Fruit fly (Drosophila melanogaster) whole organism, wandering third instar larva: ENCODE results near the gene CG31798.

Experiments used
- CG32264 ChIP-seq: fragments of 200-800 bp; sonication (Bioruptor generic); optimal IDR thresholded peaks from 2 replicates; lab custom pipeline; 2016; ENCODE audit warnings: missing biosample characterization, missing genetic modification characterization
- CG9705 ChIP-seq: fragments of 200-800 bp; sonication (Bioruptor generic); optimal IDR thresholded peaks from 2 replicates; lab custom pipeline; 2018; ENCODE audit warnings: missing biosample characterization, mild to moderate bottlenecking, missing genetic modification characterization
- CrebA ChIP-seq: fragments of 200-800 bp; sonication (Bioruptor generic); optimal IDR thresholded peaks from 2 replicates; lab custom pipeline; 2016; ENCODE audit warnings: missing biosample characterization, mild to moderate bottlenecking, missing genetic modification characterization, borderline replicate concordance
- Dfd ChIP-seq: fragments of >200 bp; optimal IDR thresholded peaks from 2 replicates; lab custom pipeline; 2017; ENCODE audit warnings: missing biosample characterization, missing genetic modification characterization
- GATAd ChIP-seq: sonication (Bioruptor generic); optimal IDR thresholded peaks from 2 replicates; lab custom pipeline; 2016; ENCODE audit warnings: missing biosample characterization, missing genetic modification characterization
- HLH106 ChIP-seq: fragments of 200-800 bp; optimal IDR thresholded peaks from 3 replicates; lab custom pipeline; 2019; ENCODE audit warnings: missing biosample characterization, mild to moderate bottlenecking, missing genetic modification characterization, moderate library complexity
- Hnf4 ChIP-seq: fragments of 200-800 bp; sonication (Bioruptor generic); optimal IDR thresholded peaks from 2 replicates; lab custom pipeline; 2016; ENCODE audit warnings: missing biosample characterization, mild to moderate bottlenecking, missing genetic modification characterization
- Hr78 ChIP-seq: fragments of >200 bp; optimal IDR thresholded peaks from 2 replicates; lab custom pipeline; 2017; ENCODE audit warnings: missing biosample characterization, missing genetic modification characterization
- Hr83 ChIP-seq: fragments of 200-300 bp; sonication (Bioruptor generic); optimal IDR thresholded peaks from 2 replicates; lab custom pipeline; 2016; ENCODE audit warnings: missing biosample characterization, mild to moderate bottlenecking, missing genetic modification characterization, moderate library complexity; ENCODE audit not compliant: poor library complexity, severe bottlenecking
- Jra ChIP-seq: sonication (Bioruptor generic); optimal IDR thresholded peaks from 2 replicates; lab custom pipeline; 2016; ENCODE audit warnings: missing biosample characterization, missing genetic modification characterization
- Mio ChIP-seq: sonication (Bioruptor generic); optimal IDR thresholded peaks from 2 replicates; lab custom pipeline; 2016; ENCODE audit warnings: missing biosample characterization, missing genetic modification characterization
- Myc ChIP-seq: fragments of >200 bp; optimal IDR thresholded peaks from 2 replicates; lab custom pipeline; 2017
- N ChIP-seq: fragments of >200 bp; optimal IDR thresholded peaks from 2 replicates; lab custom pipeline; 2018; ENCODE audit warnings: missing biosample characterization, missing external identifiers, missing genetic modification characterization
- OdsH ChIP-seq: fragments of 200-800 bp; sonication (Bioruptor generic); optimal IDR thresholded peaks from 2 replicates; lab custom pipeline; 2016; ENCODE audit warnings: missing biosample characterization, mild to moderate bottlenecking, missing genetic modification characterization
- Rel ChIP-seq, 2 experiments: fragments of 200-800 bp; sonication (Bioruptor generic) in 1 of 2; optimal IDR thresholded peaks; 2 replicates in 1 of 2; 3 replicates in 1 of 2; lab custom pipeline; 2016 to 2019; ENCODE audit warnings: mild to moderate bottlenecking in 2 of 2, missing biosample characterization in 2 of 2, missing genetic modification characterization in 2 of 2, moderate library complexity in 1 of 2
- Sp1 ChIP-seq: fragments of 200-800 bp; sonication (Bioruptor generic); optimal IDR thresholded peaks from 3 replicates; lab custom pipeline; 2019; ENCODE audit warnings: missing biosample characterization, mild to moderate bottlenecking, missing genetic modification characterization, moderate library complexity
- Vsx2 ChIP-seq: fragments of 200-300, 225-300 bp; sonication (Bioruptor generic); optimal IDR thresholded peaks from 2 replicates; lab custom pipeline; 2018; ENCODE audit warnings: missing biosample characterization, missing genetic modification characterization; ENCODE audit not compliant: partially characterized antibody
- br ChIP-seq: fragments of 200-800 bp; sonication (Bioruptor generic); optimal IDR thresholded peaks from 2 replicates; lab custom pipeline; 2016; ENCODE audit warnings: missing biosample characterization, missing genetic modification characterization
- brk ChIP-seq: fragments of 200-800 bp; sonication (Bioruptor generic); optimal IDR thresholded peaks from 2 replicates; lab custom pipeline; 2016; ENCODE audit warnings: missing biosample characterization, mild to moderate bottlenecking, missing genetic modification characterization
- dl ChIP-seq, 2 experiments: fragments of 175-275, 200-275 bp in 1 of 2; fragments of 200-275 bp in 1 of 2; sonication (Bioruptor generic); optimal IDR thresholded peaks; lab custom pipeline; 2018; ENCODE audit warnings: mild to moderate bottlenecking in 2 of 2, missing biosample characterization in 2 of 2, missing genetic modification characterization in 2 of 2, moderate library complexity in 2 of 2; ENCODE audit not compliant: partially characterized antibody in 2 of 2, insufficient read depth in 1 of 2
- dsf ChIP-seq: sonication (Bioruptor generic); optimal IDR thresholded peaks from 2 replicates; lab custom pipeline; 2016; ENCODE audit warnings: missing biosample characterization, missing genetic modification characterization, borderline replicate concordance
- ey ChIP-seq: fragments of 200-800 bp; sonication (Bioruptor generic); optimal IDR thresholded peaks from 2 replicates; lab custom pipeline; 2016; ENCODE audit warnings: missing biosample characterization, missing genetic modification characterization
- foxo ChIP-seq, 2 experiments: fragments of 200-800 bp; sonication (Bioruptor generic); optimal IDR thresholded peaks; 2 replicates in 1 of 2; 3 replicates in 1 of 2; lab custom pipeline; 2016 to 2017; ENCODE audit warnings: missing biosample characterization in 2 of 2, missing genetic modification characterization in 2 of 2
- fru ChIP-seq: fragments of 200-800 bp; sonication (Bioruptor generic); optimal IDR thresholded peaks from 3 replicates; lab custom pipeline; 2016; ENCODE audit warnings: missing biosample characterization, mild to moderate bottlenecking, missing genetic modification characterization
- h ChIP-seq: fragments of 200-800 bp; sonication (Bioruptor generic); optimal IDR thresholded peaks from 3 replicates; lab custom pipeline; 2016; ENCODE audit warnings: missing biosample characterization, mild to moderate bottlenecking, missing genetic modification characterization
- jim ChIP-seq: fragments of 175-275, 200-325 bp; sonication (Bioruptor generic); optimal IDR thresholded peaks from 2 replicates; lab custom pipeline; 2016; ENCODE audit warnings: missing biosample characterization, mild to moderate bottlenecking, missing genetic modification characterization
- lola ChIP-seq: fragments of >200 bp; optimal IDR thresholded peaks from 2 replicates; lab custom pipeline; 2017; ENCODE audit warnings: missing biosample characterization, missing genetic modification characterization
- pan ChIP-seq: fragments of >200 bp; optimal IDR thresholded peaks from 2 replicates; lab custom pipeline; 2017
- psq ChIP-seq: fragments of 200-800 bp; sonication (Bioruptor generic); optimal IDR thresholded peaks from 3 replicates; lab custom pipeline; 2017; ENCODE audit warnings: missing biosample characterization, mild to moderate bottlenecking, missing genetic modification characterization, moderate library complexity
- rgr ChIP-seq: fragments of 200-800 bp; sonication (Bioruptor generic); optimal IDR thresholded peaks from 3 replicates; lab custom pipeline; 2016; ENCODE audit warnings: missing biosample characterization, mild to moderate bottlenecking, missing genetic modification characterization
- sage ChIP-seq: fragments of 200-800 bp; sonication (Bioruptor generic); optimal IDR thresholded peaks from 2 replicates; lab custom pipeline; 2016; ENCODE audit warnings: missing biosample characterization, mild to moderate bottlenecking, missing genetic modification characterization
- sv ChIP-seq: fragments of 200-800 bp; sonication (Bioruptor generic); optimal IDR thresholded peaks from 3 replicates; lab custom pipeline; 2016; ENCODE audit warnings: missing biosample characterization, missing genetic modification characterization
- tai ChIP-seq: sonication (Bioruptor generic); optimal IDR thresholded peaks from 2 replicates; lab custom pipeline; 2016; ENCODE audit warnings: missing biosample characterization, missing genetic modification characterization
- usp ChIP-seq: fragments of >200 bp; optimal IDR thresholded peaks from 2 replicates; lab custom pipeline; 2017; ENCODE audit warnings: missing biosample characterization, missing genetic modification characterization
- woc ChIP-seq: sonication (Bioruptor generic); optimal IDR thresholded peaks from 2 replicates; lab custom pipeline; 2016; ENCODE audit warnings: missing biosample characterization, mild to moderate bottlenecking, missing genetic modification characterization

Gene CG31798

DNA sequence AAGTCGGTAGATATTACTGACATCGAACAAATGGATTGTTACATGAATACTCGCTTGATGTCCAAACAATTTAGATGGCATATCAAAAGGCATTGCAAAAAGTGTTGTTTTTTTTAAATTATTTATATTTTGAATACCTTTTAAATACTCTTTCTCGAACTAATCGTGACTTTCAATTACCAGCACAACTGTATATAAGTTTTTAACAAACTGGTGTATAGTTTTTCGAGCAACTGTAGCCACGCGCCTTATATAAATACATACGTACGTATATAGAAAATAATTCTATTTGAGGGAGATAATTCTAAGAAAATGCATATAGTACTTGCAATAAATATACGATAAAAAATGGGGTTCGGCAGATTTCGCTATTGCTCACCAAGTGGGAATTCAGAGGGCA, 46.3 kb downstream of the CG31798 start:
- TF ChIP-seq Sp1 (GFP tag; lab: Kevin White, UChicago) (no peak), Mio (no peak), CG9705 (GFP tag; lab: Kevin White, UChicago) (no peak), CG32264 (GFP tag; lab: Kevin White, UChicago) (no peak), sage (GFP tag; lab: Kevin White, UChicago) (no peak), Vsx2 (GFP tag; lab: Kevin White, UChicago) (no peak), Myc (lab: Kevin White, UChicago) (no peak), OdsH (GFP tag; lab: Kevin White, UChicago) (no peak), woc (GFP tag; lab: Kevin White, UChicago) (no peak), GATAd (GFP tag; lab: Kevin White, UChicago) (no peak), fru (GFP tag; lab: Kevin White, UChicago) (no peak), psq (GFP tag; lab: Kevin White, UChicago) (no peak), N (no peak), lola (GFP tag; lab: Kevin White, UChicago) (no peak), ey (no peak), tai (GFP tag; lab: Kevin White, UChicago) (no peak), dl (GFP tag; optimal IDR thresholded peaks at IDR 0.05; lab: Kevin White, UChicago; ENCODE audit: insufficient read depth in 1 of 2, partially characterized antibody in 2 of 2) (no peak), usp (GFP tag; lab: Kevin White, UChicago) (no peak), brk (GFP tag; lab: Kevin White, UChicago) (no peak)

DNA sequence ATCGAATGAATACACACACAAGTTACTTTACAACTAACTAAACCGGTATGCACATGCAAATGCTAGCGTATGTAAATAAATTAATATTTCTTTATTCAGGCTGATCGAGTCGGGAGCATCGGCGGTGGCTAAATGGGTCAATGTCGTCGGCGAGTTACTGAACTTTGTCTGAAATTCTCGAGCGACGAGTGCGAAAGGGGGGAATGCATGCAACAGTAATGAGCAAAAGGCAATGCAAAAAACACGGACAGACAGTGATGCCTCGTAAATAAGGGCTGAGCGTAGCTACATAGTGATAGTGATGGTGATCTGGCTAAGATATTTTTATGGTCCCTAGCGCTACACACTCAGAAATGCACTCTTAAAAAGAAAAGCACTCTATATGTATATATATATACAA, 46.8 kb downstream of the CG31798 start:
- TF ChIP-seq rgr (GFP tag; lab: Kevin White, UChicago) (no peak), HLH106 (tag; lab: Kevin White, UChicago) (peak; percentile 31), Hr78 (GFP tag; lab: Kevin White, UChicago) (no peak), h (GFP tag; lab: Kevin White, UChicago) (peak; percentile 0), Mio (no peak), Hnf4 (GFP tag; lab: Kevin White, UChicago) (peak; percentile 13), psq (GFP tag; lab: Kevin White, UChicago) (peak; percentile 73), woc (GFP tag; lab: Kevin White, UChicago) (peak; percentile 31), fru (GFP tag; lab: Kevin White, UChicago) (peak; percentile 80)

DNA sequence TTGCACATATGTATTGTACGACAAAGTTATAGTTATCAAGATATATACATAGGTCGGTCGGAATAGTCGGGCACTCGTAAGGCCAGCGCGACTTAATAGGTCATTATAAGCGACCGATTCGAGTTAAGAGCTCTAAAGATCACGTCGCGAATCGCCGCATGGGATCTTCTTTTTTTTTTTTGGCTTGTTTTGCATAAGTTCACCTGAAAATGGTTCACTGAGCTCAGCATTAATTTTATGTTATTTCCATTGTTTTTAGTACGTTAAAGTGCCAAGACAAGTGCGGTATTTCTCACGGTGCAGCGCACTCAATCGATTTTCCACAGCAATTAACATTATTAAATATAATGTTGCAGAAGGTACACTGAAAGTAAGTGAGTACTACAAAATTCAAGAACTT, 47.4 kb downstream of the CG31798 start:
- TF ChIP-seq Myc (lab: Kevin White, UChicago) = no peak
- TF ChIP-seq CrebA = no peak
- TF ChIP-seq ey = no peak
- TF ChIP-seq fru (GFP tag; lab: Kevin White, UChicago) = no peak
- TF ChIP-seq Hnf4 (GFP tag; lab: Kevin White, UChicago) = no peak
- no peak for TF ChIP-seq tai (GFP tag; lab: Kevin White, UChicago)
- TF ChIP-seq Dfd (GFP tag; lab: Kevin White, UChicago) = no peak
- TF ChIP-seq dl (GFP tag; optimal IDR thresholded peaks at IDR 0.05; lab: Kevin White, UChicago; ENCODE audit: insufficient read depth in 1 of 2, partially characterized antibody in 2 of 2) = no peak
- no peak for TF ChIP-seq N

DNA sequence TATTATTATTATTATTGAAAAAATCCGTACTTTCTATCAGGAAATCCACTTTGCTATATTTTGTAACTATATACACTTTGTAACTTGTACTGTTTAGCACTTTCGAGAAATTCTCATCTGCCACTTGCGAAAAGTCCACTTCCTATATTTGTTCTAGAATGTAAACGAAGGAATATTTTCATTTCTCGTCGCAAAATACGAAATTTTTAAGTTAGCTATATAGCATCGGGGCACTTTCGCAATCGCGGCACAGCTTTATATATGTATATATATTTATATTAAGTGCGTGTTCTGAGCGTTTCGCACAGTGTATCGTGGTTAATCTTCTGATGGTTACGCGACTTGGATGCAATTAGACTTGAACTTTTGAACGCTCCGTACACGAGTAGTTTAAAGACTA, 47.8 kb downstream of the CG31798 start, which contains the start of gene RanGAP:
Gene RanGAP (plus strand): TSS at position 169 of the 400 bp plus-strand sequence.
- TF ChIP-seq jim (GFP tag; lab: Kevin White, UChicago) (no peak), dl (GFP tag; optimal IDR thresholded peaks at IDR 0.05; lab: Kevin White, UChicago; ENCODE audit: insufficient read depth in 1 of 2, partially characterized antibody in 2 of 2) (no peak), rgr (GFP tag; lab: Kevin White, UChicago) (no peak), Hr78 (GFP tag; lab: Kevin White, UChicago) (no peak), psq (GFP tag; lab: Kevin White, UChicago) (no peak), tai (GFP tag; lab: Kevin White, UChicago) (no peak)

DNA sequence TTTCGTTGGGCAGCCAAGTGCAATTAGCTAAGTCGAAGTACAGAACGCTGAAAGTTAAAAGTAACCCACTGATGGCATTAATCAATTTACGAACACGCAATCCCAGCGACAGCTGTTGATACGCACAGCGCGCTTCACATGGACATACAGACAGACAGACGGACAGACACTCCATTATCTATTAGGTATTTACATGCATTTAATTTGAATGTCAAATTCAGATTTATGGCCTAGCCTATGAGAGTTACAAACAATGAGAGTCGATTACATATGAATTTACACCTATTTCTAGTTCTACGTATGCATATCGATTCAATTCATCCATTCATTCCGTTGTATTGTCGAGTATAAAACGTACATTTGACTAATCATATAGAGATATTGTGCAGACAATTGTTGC, 48.7 kb downstream of the CG31798 start, which contains the start of gene CG10237:
Gene CG10237 (minus strand): TSS at position 101 of the 400 bp plus-strand sequence.
- no peak for TF ChIP-seq fru (GFP tag; lab: Kevin White, UChicago)
- TF ChIP-seq pan (lab: Kevin White, UChicago) = no peak
- no peak for TF ChIP-seq GATAd (GFP tag; lab: Kevin White, UChicago)
- TF ChIP-seq sage (GFP tag; lab: Kevin White, UChicago) = no peak
- TF ChIP-seq Vsx2 (GFP tag; lab: Kevin White, UChicago) = no peak

DNA sequence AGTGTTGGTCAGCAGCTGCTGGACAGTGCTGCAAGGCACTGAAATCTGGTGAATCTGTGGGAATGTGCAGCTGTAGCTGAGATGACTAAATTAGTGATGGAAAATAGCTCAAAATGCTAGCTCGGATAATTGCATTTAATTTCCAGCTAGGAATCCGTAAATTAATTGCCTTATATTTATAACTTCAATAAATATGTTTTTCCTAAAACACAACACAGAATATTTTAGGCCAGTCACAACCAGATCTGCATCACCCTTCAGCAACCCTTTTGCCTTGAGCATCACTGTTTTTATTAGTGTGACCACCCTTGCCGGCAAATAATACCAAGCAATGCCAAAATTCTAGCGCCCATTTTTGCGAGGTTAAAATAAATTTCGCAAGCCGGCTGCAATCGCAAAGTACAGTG, 50.8 kb downstream of the CG31798 start, which contains the start of gene Hs2st:
Gene Hs2st (minus strand): TSS at position 17 of the 407 bp plus-strand sequence.
- peak; percentile 94 for TF ChIP-seq CG9705 (GFP tag; lab: Kevin White, UChicago)
- peak; percentile 97 for TF ChIP-seq Hnf4 (GFP tag; lab: Kevin White, UChicago)
- TF ChIP-seq Sp1 (GFP tag; lab: Kevin White, UChicago) = peak; percentile 89
- peak; percentile 88 for TF ChIP-seq jim (GFP tag; lab: Kevin White, UChicago)
- no peak for TF ChIP-seq Dfd (GFP tag; lab: Kevin White, UChicago)
- TF ChIP-seq Jra = peak; percentile 96
- peak; percentile 87 for TF ChIP-seq Hr83 (GFP tag; lab: Kevin White, UChicago)
- TF ChIP-seq foxo (GFP tag; optimal IDR thresholded peaks at IDR 0.05; lab: Kevin White, UChicago) = peak; percentile 57 to 97
- TF ChIP-seq br (GFP tag; lab: Kevin White, UChicago) = peak; percentile 94
- peak; percentile 73 for TF ChIP-seq Mio
- TF ChIP-seq Rel (GFP tag; optimal IDR thresholded peaks at IDR 0.05; lab: Kevin White, UChicago) = peak; percentile 31
- TF ChIP-seq Rel (tag; optimal IDR thresholded peaks at IDR 0.05; lab: Kevin White, UChicago) = peak; percentile 85
- peak; percentile 95 for TF ChIP-seq ey
- no peak for TF ChIP-seq Hr78 (GFP tag; lab: Kevin White, UChicago)
- no peak for TF ChIP-seq lola (GFP tag; lab: Kevin White, UChicago)
- TF ChIP-seq rgr (GFP tag; lab: Kevin White, UChicago) = peak; percentile 96
- TF ChIP-seq h (GFP tag; lab: Kevin White, UChicago) = peak; percentile 96
- TF ChIP-seq CrebA = no peak
- TF ChIP-seq sv (GFP tag; lab: Kevin White, UChicago) = peak; percentile 94
- TF ChIP-seq dsf = peak; percentile 92
